Worm (Caenorhabditis elegans) whole organism, L4 larva: ENCODE data around the gene F38B2.4.

Source experiments
- D1046.2 ChIP-seq: fragments of 200-800 bp; sonication (Bioruptor generic); IDR thresholded peaks from 2 replicates; pipeline ENCODE4 v1.3.6; 2022; ENCODE audit warnings: missing genetic modification characterization, missing compliant biosample characterization
- T20F7.1 ChIP-seq: fragments of 200-800 bp; sonication (Bioruptor generic); optimal IDR thresholded peaks from 2 replicates; lab custom pipeline; 2018; ENCODE audit warnings: mild to moderate bottlenecking, missing genetic modification characterization, missing compliant biosample characterization
- Y75B8A.6 ChIP-seq: fragments of 200-800 bp; sonication (Bioruptor generic); IDR thresholded peaks from 2 replicates; pipeline ENCODE4 v1.3.6; 2022; ENCODE audit warnings: missing genetic modification reagents, missing genetic modification characterization, missing compliant biosample characterization
- ceh-20 ChIP-seq: fragments of 200-800 bp; sonication (Bioruptor generic); IDR thresholded peaks from 2 replicates; pipeline ENCODE4 v1.3.6; 2022; ENCODE audit warnings: missing genetic modification reagents, missing genetic modification characterization, missing compliant biosample characterization
- ceh-44 ChIP-seq: fragments of 200-800 bp; sonication (Bioruptor generic); IDR thresholded peaks from 2 replicates; pipeline ENCODE4 v1.3.6; 2022; ENCODE audit warnings: missing genetic modification reagents, missing genetic modification characterization, missing compliant biosample characterization
- daf-16 ChIP-seq, 3 experiments: sonication (generic microtip); optimal IDR thresholded peaks; 2 replicates each; lab custom pipeline; 2016 to 2017; ENCODE audit warnings: missing genetic modification characterization in 3 of 3, missing genetic modification reagents in 3 of 3, mild to moderate bottlenecking in 2 of 3, missing compliant biosample characterization in 2 of 3, missing biosample characterization in 1 of 3, moderate library complexity in 1 of 3
- daf-19 ChIP-seq: fragments of 200-800 bp; sonication (Bioruptor generic); conservative IDR thresholded peaks from 2 replicates; pipeline ENCODE4 v1.3.6; 2022; ENCODE audit warnings: missing genetic modification characterization, missing compliant biosample characterization
- dpl-1 ChIP-seq: fragments of 150-350 bp; optimal IDR thresholded peaks from 2 replicates; lab custom pipeline; 2014; ENCODE audit warnings: missing biosample characterization, missing genetic modification reagents, missing genetic modification characterization
- dve-1 ChIP-seq: sonication (generic microtip); optimal IDR thresholded peaks from 2 replicates; lab custom pipeline; 2017; ENCODE audit warnings: antibody characterized with exemption, mild to moderate bottlenecking, missing genetic modification characterization, missing compliant biosample characterization; ENCODE audit not compliant: insufficient read depth
- egl-43 ChIP-seq: fragments of 200-800 bp; sonication (Bioruptor generic); IDR thresholded peaks from 2 replicates; pipeline ENCODE4 v1.3.6; 2022; ENCODE audit warnings: missing genetic modification reagents, missing genetic modification characterization, missing compliant biosample characterization
- fkh-10 ChIP-seq: fragments of 150-350 bp; optimal IDR thresholded peaks from 2 replicates; lab custom pipeline; 2014; ENCODE audit warnings: missing biosample characterization, missing genetic modification reagents, missing genetic modification characterization
- fos-1 ChIP-seq: fragments of 150-350 bp; optimal IDR thresholded peaks from 2 replicates; lab custom pipeline; 2014; ENCODE audit warnings: missing biosample characterization, missing genetic modification characterization
- hlh-11 ChIP-seq: fragments of 200-800 bp; sonication (Bioruptor generic); optimal IDR thresholded peaks from 2 replicates; lab custom pipeline; 2018; ENCODE audit warnings: mild to moderate bottlenecking, missing genetic modification characterization, missing compliant biosample characterization
- hlh-30 ChIP-seq: sonication (generic microtip); optimal IDR thresholded peaks from 2 replicates; lab custom pipeline; 2017; ENCODE audit warnings: antibody characterized with exemption, mild to moderate bottlenecking, missing genetic modification characterization, missing compliant biosample characterization; ENCODE audit not compliant: insufficient read depth
- hmg-1.1 ChIP-seq: fragments of 200-800 bp; sonication (Bioruptor generic); IDR thresholded peaks from 2 replicates; pipeline ENCODE4 v1.3.6; 2022; ENCODE audit warnings: missing genetic modification reagents, missing genetic modification characterization, missing compliant biosample characterization
- jun-1 ChIP-seq: fragments of 150-350 bp; optimal IDR thresholded peaks from 2 replicates; lab custom pipeline; 2014; ENCODE audit warnings: missing biosample characterization, missing genetic modification reagents, missing genetic modification characterization
- lin-13 ChIP-seq: fragments of 150-350 bp; optimal IDR thresholded peaks from 2 replicates; lab custom pipeline; 2014; ENCODE audit warnings: missing biosample characterization, missing genetic modification reagents, missing genetic modification characterization
- lin-15B ChIP-seq: fragments of 150-350 bp; sonication (generic microtip); optimal IDR thresholded peaks from 3 replicates; lab custom pipeline; 2014; ENCODE audit warnings: missing biosample characterization, missing genetic modification characterization
- lin-39 ChIP-seq: fragments of 150-350 bp; optimal IDR thresholded peaks from 2 replicates; lab custom pipeline; 2014; ENCODE audit warnings: missing biosample characterization, missing genetic modification reagents, missing genetic modification characterization
- lir-3 ChIP-seq: sonication (generic microtip); optimal IDR thresholded peaks from 2 replicates; lab custom pipeline; 2016; ENCODE audit warnings: mild to moderate bottlenecking, missing genetic modification characterization, missing compliant biosample characterization
- mdl-1 ChIP-seq, 2 experiments: fragments of 150-350 bp in 1 of 2; sonication (generic microtip) in 1 of 2; optimal IDR thresholded peaks; 2 replicates each; lab custom pipeline; 2014 to 2017; ENCODE audit warnings: missing biosample characterization in 2 of 2, missing genetic modification characterization in 2 of 2
- mdt-29 ChIP-seq: fragments of 200-800 bp; sonication (Bioruptor generic); IDR thresholded peaks from 2 replicates; pipeline ENCODE4 v1.3.6; 2022; ENCODE audit warnings: missing genetic modification reagents, missing genetic modification characterization, missing compliant biosample characterization
- mes-2 ChIP-seq: sonication (generic microtip); optimal IDR thresholded peaks from 2 replicates; lab custom pipeline; 2016; ENCODE audit warnings: missing genotype, mild to moderate bottlenecking, missing genetic modification characterization, missing compliant biosample characterization; ENCODE audit not compliant: poor library complexity, severe bottlenecking
- mxl-2 ChIP-seq: fragments of 200-800 bp; sonication (Bioruptor generic); conservative IDR thresholded peaks from 2 replicates; pipeline ENCODE4 v1.3.6; 2022; ENCODE audit warnings: missing genetic modification reagents, missing genetic modification characterization, missing compliant biosample characterization
- nhr-102 ChIP-seq: sonication (generic microtip); optimal IDR thresholded peaks from 2 replicates; lab custom pipeline; 2016; ENCODE audit warnings: mild to moderate bottlenecking, missing genetic modification characterization, moderate library complexity, missing compliant biosample characterization
- nhr-11 ChIP-seq: fragments of 150-350 bp; optimal IDR thresholded peaks from 2 replicates; lab custom pipeline; 2014; ENCODE audit warnings: missing biosample characterization, missing genetic modification characterization
- nhr-25 ChIP-seq: sonication (generic microtip); optimal IDR thresholded peaks from 2 replicates; lab custom pipeline; 2017; ENCODE audit warnings: missing genetic modification characterization, mild to moderate bottlenecking, missing compliant biosample characterization, antibody characterized with exemption, moderate library complexity, borderline replicate concordance; ENCODE audit not compliant: insufficient read depth
- nhr-28 ChIP-seq: fragments of 150-350 bp; optimal IDR thresholded peaks from 2 replicates; lab custom pipeline; 2014; ENCODE audit warnings: missing biosample characterization, missing genetic modification characterization
- nhr-41 ChIP-seq: fragments of 200-800 bp; sonication (Bioruptor generic); IDR thresholded peaks from 2 replicates; pipeline ENCODE4 v1.3.6; 2022; ENCODE audit warnings: missing genetic modification reagents, missing genetic modification characterization, missing compliant biosample characterization
- nhr-42 ChIP-seq: fragments of 200-800 bp; sonication (Bioruptor generic); IDR thresholded peaks from 2 replicates; pipeline ENCODE4 v1.3.6; 2022; ENCODE audit warnings: missing genetic modification characterization, missing compliant biosample characterization
- nhr-77 ChIP-seq: fragments of 150-350 bp; optimal IDR thresholded peaks from 2 replicates; lab custom pipeline; 2014; ENCODE audit warnings: missing biosample characterization, missing genetic modification characterization
- pha-4 ChIP-seq, 2 experiments: fragments of 150-350 bp in 1 of 2; fragments of 200-800 bp in 1 of 2; sonication (Bioruptor generic) in 1 of 2; IDR thresholded peaks in 1 of 2; optimal IDR thresholded peaks in 1 of 2; 2 replicates each; pipeline versions ENCODE4 v1.3.6 to Lab custom; 2014 to 2022; ENCODE audit warnings: missing genetic modification characterization in 2 of 2, missing genetic modification reagents in 2 of 2, missing biosample characterization in 1 of 2, missing compliant biosample characterization in 1 of 2
- pqm-1 ChIP-seq: sonication (generic microtip); optimal IDR thresholded peaks from 2 replicates; lab custom pipeline; 2017; ENCODE audit warnings: missing biosample characterization, missing genetic modification characterization
- rbr-2 ChIP-seq: sonication (generic microtip); optimal IDR thresholded peaks from 2 replicates; lab custom pipeline; 2016; ENCODE audit warnings: missing genotype, missing genetic modification characterization, missing compliant biosample characterization
- tag-97 ChIP-seq: fragments of 200-800 bp; sonication (Bioruptor generic); IDR thresholded peaks from 2 replicates; pipeline ENCODE4 v1.3.6; 2022; ENCODE audit warnings: missing genetic modification characterization, missing compliant biosample characterization
- unc-130 ChIP-seq: sonication (generic microtip); optimal IDR thresholded peaks from 2 replicates; lab custom pipeline; 2016; ENCODE audit warnings: missing genetic modification reagents, missing genetic modification characterization, missing compliant biosample characterization
- unc-62 ChIP-seq, 3 experiments: fragments of 150-350 bp in 1 of 3; sonication (generic microtip); optimal IDR thresholded peaks in 2 of 3; peaks in 1 of 3; 1 replicate in 1 of 3; 2 replicates in 2 of 3; lab custom pipeline; 2014 to 2017; ENCODE audit warnings: missing biosample characterization in 3 of 3, missing genetic modification characterization in 3 of 3, missing genetic modification reagents in 3 of 3, missing genotype in 1 of 3
- vab-7 ChIP-seq: fragments of 200-800 bp; sonication (Bioruptor generic); IDR thresholded peaks from 2 replicates; pipeline ENCODE4 v1.3.6; 2022; ENCODE audit warnings: missing genetic modification reagents, missing genetic modification characterization, missing compliant biosample characterization
- ztf-7 ChIP-seq: fragments of 150-350 bp; optimal IDR thresholded peaks from 2 replicates; lab custom pipeline; 2014; ENCODE audit warnings: missing biosample characterization, missing genetic modification characterization

Gene F38B2.4

ce11 chrX:11310285-11310838, 22.8 kb upstream of the F38B2.4 start, which contains the start of gene F08G12.5:
TSS of gene F08G12.5 (minus strand) at chrX:11310285.
- TF ChIP-seq daf-16 (GFP tag; optimal IDR thresholded peaks at IDR 0.05; lab: Kevin White, UChicago) (peak in 1 of 2 experiments; percentile 86), daf-16 (tag; optimal IDR thresholded peaks at IDR 0.05; lab: Kevin White, UChicago) (peak; percentile 81), unc-62 (GFP tag; optimal IDR thresholded peaks at IDR 0.05 in 1 of 2; lab: Kevin White, UChicago) (peak in 1 of 2 experiments; percentile 75), unc-62 (tag; optimal IDR thresholded peaks at IDR 0.05; lab: Kevin White, UChicago) (no peak), Y75B8A.6 (GFP tag; lab: Robert Waterston, UW) (no peak), hlh-11 (tag; lab: Kevin White, UChicago) (peak; percentile 49), mes-2 (tag; lab: Kevin White, UChicago) (no peak), nhr-28 (tag; lab: Kevin White, UChicago) (peak; percentile 74)

ce11 chrX:11307056-11307455, 19.5 kb upstream of the F38B2.4 start, which contains the start of gene vhl-1:
TSS of gene vhl-1 (plus strand) at chrX:11307356.
- TF ChIP-seq pha-4 (GFP tag; IDR thresholded peaks at IDR 0.05; lab: Robert Waterston, UW) = no peak
- TF ChIP-seq pha-4 (tag; optimal IDR thresholded peaks at IDR 0.05; lab: Kevin White, UChicago) = no peak
- peak; percentile 54 for TF ChIP-seq mes-2 (tag; lab: Kevin White, UChicago)
- 0 out of 2 replicates have a peak, but pooled peaks have one; percentile 11 for TF ChIP-seq hmg-1.1 (GFP tag; lab: Robert Waterston, UW)

- TF ChIP-seq fos-1 (tag; lab: Kevin White, UChicago) (no peak), mes-2 (tag; lab: Kevin White, UChicago) (no peak), mxl-2 (GFP tag; lab: Robert Waterston, UW) (no peak), jun-1 (tag; lab: Kevin White, UChicago) (no peak), D1046.2 (no peak), dpl-1 (GFP tag; lab: Kevin White, UChicago) (no peak), daf-19 (no peak), ceh-44 (no peak), mdl-1 (tag; optimal IDR thresholded peaks at IDR 0.05; lab: Kevin White, UChicago) (no peak)
Observed at ce11 chrX:11305773-11306172, 18.3 kb upstream of the F38B2.4 start, which contains the start of gene F08G12.1. TSS of gene F08G12.1 (minus strand) at chrX:11305873.

- TF ChIP-seq nhr-77 = peak; percentile 78
- TF ChIP-seq tag-97 (GFP tag; lab: Robert Waterston, UW) = no peak
- TF ChIP-seq pqm-1 (tag; lab: Kevin White, UChicago) = peak; percentile 70
- peak; percentile 89 for TF ChIP-seq rbr-2
- TF ChIP-seq nhr-42 = no peak
- TF ChIP-seq fkh-10 = peak; percentile 90
- TF ChIP-seq egl-43 = peak; percentile 73
- peak; percentile 14 for TF ChIP-seq T20F7.1 (GFP tag; lab: Kevin White, UChicago)
- TF ChIP-seq lin-39 (tag; lab: Kevin White, UChicago) = no peak
- peak; percentile 90 for TF ChIP-seq hlh-30
- TF ChIP-seq dpl-1 (GFP tag; lab: Kevin White, UChicago) = peak; percentile 62
- no peak for TF ChIP-seq ztf-7 (tag; lab: Kevin White, UChicago)
- peak; percentile 28 for TF ChIP-seq lin-13 (GFP tag; lab: Kevin White, UChicago)
- peak; percentile 89 for TF ChIP-seq dve-1 (tag; lab: Kevin White, UChicago)
- TF ChIP-seq hmg-1.1 (GFP tag; lab: Robert Waterston, UW) = peak; percentile 92
- TF ChIP-seq unc-130 (GFP tag; lab: Kevin White, UChicago) = no peak
- TF ChIP-seq lir-3 (tag; lab: Kevin White, UChicago) = no peak
- TF ChIP-seq nhr-11 (tag; lab: Kevin White, UChicago) = peak; percentile 94
- TF ChIP-seq ceh-44 = no peak
- TF ChIP-seq lin-15B = no peak
- TF ChIP-seq ceh-20 = 0 out of 2 replicates have a peak, but pooled peaks have one; percentile 33
- no peak for TF ChIP-seq mdt-29 (GFP tag; lab: Robert Waterston, UW)
- TF ChIP-seq vab-7 (GFP tag; lab: Robert Waterston, UW) = peak; percentile 30; the same call in 1 of the 2 replicates
- peak; percentile 14 for TF ChIP-seq jun-1 (tag; lab: Kevin White, UChicago)
- TF ChIP-seq unc-62 (GFP tag; optimal IDR thresholded peaks at IDR 0.05 in 1 of 2; lab: Kevin White, UChicago) = peak in 1 of 2 experiments; percentile 81
- TF ChIP-seq unc-62 (tag; optimal IDR thresholded peaks at IDR 0.05; lab: Kevin White, UChicago) = no peak
- TF ChIP-seq nhr-25 (tag; lab: Kevin White, UChicago) = peak; percentile 71
- TF ChIP-seq nhr-102 (tag; lab: Kevin White, UChicago) = peak; percentile 28
- no peak for TF ChIP-seq nhr-41 (GFP tag; lab: Robert Waterston, UW)
Observed at ce11 chrX:11299642-11300307, 12.3 kb upstream of the F38B2.4 start, which contains the start of the genes snrp-40.1 and F08G12.3. TSS of gene snrp-40.1 (minus strand) at chrX:11299784. TSS of gene F08G12.3 (plus strand) at chrX:11300257.
